Fruit fly (Drosophila melanogaster): ENCODE results near the gene Gr64e.

The Gr64e gene

dm6 chr3L:3983466-3983946, 48.4 kb upstream of the Gr64e start, which contains the start of gene scrt (continued):
- TF ChIP-seq Sox100B (GFP tag; optimal IDR thresholded peaks at IDR 0.05) (no peak), CG10209 (GFP tag; optimal IDR thresholded peaks at IDR 0.05) (peak; percentile 29), CG30020 (tag; optimal IDR thresholded peaks at IDR 0.05) (peak; percentile 82), HLHmδ (GFP tag; optimal IDR thresholded peaks at IDR 0.05) (no peak), CG4404 (GFP tag; IDR thresholded peaks at IDR 0.05) (peak; percentile 77), CG8924 (tag; optimal IDR thresholded peaks at IDR 0.05) (peak; percentile 76), Oaz (GFP tag; IDR thresholded peaks at IDR 0.05) (0 out of 2 replicates have a peak, but pooled peaks have one; percentile 21), pho (GFP tag; optimal IDR thresholded peaks at IDR 0.05) (peak; percentile 34), CG9876 (GFP tag; optimal IDR thresholded peaks at IDR 0.05) (peak; percentile 8), btn (GFP tag; optimal IDR thresholded peaks at IDR 0.05) (no peak), Chrac-16 (GFP tag; optimal IDR thresholded peaks at IDR 0.05) (no peak), Max (GFP tag; optimal IDR thresholded peaks at IDR 0.05) (peak; percentile 14), Hr3 (GFP tag; optimal IDR thresholded peaks at IDR 0.05) (peak; percentile 20), Adf1 (GFP tag; IDR thresholded peaks at IDR 0.05) (no peak), seq (GFP tag; IDR thresholded peaks at IDR 0.05) (peak; percentile 73), CG11456 (GFP tag; IDR thresholded peaks at IDR 0.05) (no peak), mam (GFP tag; optimal IDR thresholded peaks at IDR 0.05) (no peak), klu (GFP tag; IDR thresholded peaks at IDR 0.05) (no peak), trh (GFP tag; optimal IDR thresholded peaks at IDR 0.05) (no peak), Bgb (GFP tag; IDR thresholded peaks at IDR 0.05; ENCODE audit: partially characterized antibody) (no peak), CG6791 (GFP tag; IDR thresholded peaks at IDR 0.05; ENCODE audit: partially characterized antibody) (0 out of 3 replicates have a peak, but pooled peaks have one; percentile 49), chm (GFP tag; IDR thresholded peaks at IDR 0.05) (no peak), ase (GFP tag; IDR thresholded peaks at IDR 0.05) (0 out of 3 replicates have a peak, but pooled peaks have one; percentile 29), nau (GFP tag; optimal IDR thresholded peaks at IDR 0.05) (no peak), CG7963 (GFP tag; IDR thresholded peaks at IDR 0.05; ENCODE audit: partially characterized antibody) (no peak; the same call in 2 of the 3 replicates), CG3995 (GFP tag; optimal IDR thresholded peaks at IDR 0.05) (no peak), CG14860 (GFP tag; IDR thresholded peaks at IDR 0.05; ENCODE audit: partially characterized antibody) (no peak; the same call in 2 of the 3 replicates), CG2202 (tag; optimal IDR thresholded peaks at IDR 0.05) (peak; percentile 8), CG30431 (GFP tag; optimal IDR thresholded peaks at IDR 0.05) (peak; percentile 5), pfk (GFP tag; optimal IDR thresholded peaks at IDR 0.05) (peak; percentile 96), H2.0 (GFP tag; IDR thresholded peaks at IDR 0.05) (0 out of 2 replicates have a peak, but pooled peaks have one; percentile 17), sens (GFP tag) (peak; percentile 90), Aef1 (GFP tag; IDR thresholded peaks at IDR 0.05) (no peak; the same call in 2 of the 3 replicates), ro (GFP tag; IDR thresholded peaks at IDR 0.05) (no peak), grau (tag; optimal IDR thresholded peaks at IDR 0.05) (peak; percentile 53), CG16813 (GFP tag; IDR thresholded peaks at IDR 0.05; ENCODE audit: partially characterized antibody) (peak; percentile 68), CG15269 (tag; optimal IDR thresholded peaks at IDR 0.05) (no peak), bsh (GFP tag; optimal IDR thresholded peaks at IDR 0.05) (peak in 1 of 2 experiments; percentile 63), CG43689 (GFP tag; IDR thresholded peaks at IDR 0.05) (no peak), CG17802 (tag; optimal IDR thresholded peaks at IDR 0.05) (peak; percentile 7), chif (GFP tag; optimal IDR thresholded peaks at IDR 0.05) (peak; percentile 44 to 53), CG10654 (GFP tag; optimal IDR thresholded peaks at IDR 0.05) (no peak), CG8388 (GFP tag; optimal IDR thresholded peaks at IDR 0.05) (peak; percentile 3), CG6683 (GFP tag; optimal IDR thresholded peaks at IDR 0.05) (peak; percentile 28), peb (GFP tag; IDR thresholded peaks at IDR 0.05) (peak; percentile 53; the same call in 1 of the 2 replicates), D19A (tag; optimal IDR thresholded peaks at IDR 0.05) (peak; percentile 12), unpg (GFP tag; optimal IDR thresholded peaks at IDR 0.05) (peak; percentile 59), CG4360 (GFP tag; IDR thresholded peaks at IDR 0.05) (no peak), CG17385 (GFP tag; optimal IDR thresholded peaks at IDR 0.05) (peak; percentile 16), Tbp (GFP tag; optimal IDR thresholded peaks at IDR 0.05) (no peak)

Measured in whole organism, embryonic.